Fruit fly (Drosophila melanogaster): ENCODE measurements around the gene CG1785.

The CG1785 gene

DNA sequence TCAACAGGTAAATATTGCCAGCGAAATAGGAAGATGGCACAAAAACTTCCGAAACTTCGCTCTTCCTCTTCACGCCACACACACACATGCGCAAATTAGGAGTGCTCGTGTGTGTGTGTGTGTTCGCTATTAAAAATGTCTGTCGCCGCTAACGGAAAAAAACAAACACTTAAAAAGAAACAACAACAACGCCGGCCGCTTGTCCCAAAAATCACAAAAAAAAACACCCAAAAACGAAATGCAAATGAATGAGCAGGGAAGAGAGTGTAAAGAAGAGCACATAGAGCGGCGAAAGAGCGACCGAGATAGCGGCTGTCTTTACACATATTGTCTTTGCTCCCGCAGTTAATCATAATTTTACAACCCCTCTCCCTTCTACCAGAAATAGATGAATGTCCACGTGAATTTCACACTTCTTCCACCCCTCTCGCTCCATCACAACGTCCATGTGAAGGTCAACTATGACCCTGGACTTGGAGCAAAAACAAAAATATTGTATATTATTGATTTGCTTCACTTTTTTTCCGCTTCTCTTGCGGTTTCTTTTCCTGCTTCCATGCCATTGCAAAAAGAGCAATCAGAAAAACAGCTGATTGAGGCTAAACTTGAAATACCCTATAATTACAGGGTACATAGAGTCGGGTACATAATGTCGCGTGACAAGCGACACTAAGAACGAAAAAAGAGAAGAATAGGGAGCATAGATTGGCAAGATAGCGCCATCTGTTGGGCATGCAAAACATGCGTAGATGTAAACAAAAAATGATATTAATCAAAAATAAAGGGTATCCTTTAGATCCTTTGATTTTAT, 32.7 kb upstream of the CG1785 start:
- TF ChIP-seq dl (GFP tag; optimal IDR thresholded peaks at IDR 0.05; ENCODE audit: insufficient read depth in 1 of 2, partially characterized antibody in 2 of 2) (peak in 1 of 2 experiments; percentile 34), dsf (GFP tag; optimal IDR thresholded peaks at IDR 0.05; ENCODE audit: borderline replicate concordance) (no peak), Jra (GFP tag; optimal IDR thresholded peaks at IDR 0.05) (no peak), brk (GFP tag; optimal IDR thresholded peaks at IDR 0.05) (no peak), Dif (GFP tag; optimal IDR thresholded peaks at IDR 0.05; ENCODE audit: partially characterized antibody) (no peak), OdsH (GFP tag; optimal IDR thresholded peaks at IDR 0.05) (no peak), N (GFP tag; optimal IDR thresholded peaks at IDR 0.05) (no peak), tai (GFP tag; optimal IDR thresholded peaks at IDR 0.05) (no peak), sage (GFP tag; optimal IDR thresholded peaks at IDR 0.05) (no peak), Dfd (GFP tag; optimal IDR thresholded peaks at IDR 0.05) (no peak), Hr83 (GFP tag; optimal IDR thresholded peaks at IDR 0.05; ENCODE audit: poor library complexity, severe bottlenecking) (no peak), h (GFP tag; optimal IDR thresholded peaks at IDR 0.05) (no peak), Mio (GFP tag; optimal IDR thresholded peaks at IDR 0.05) (no peak), pan (optimal IDR thresholded peaks at IDR 0.05) (no peak), Abd-B (GFP tag; optimal IDR thresholded peaks at IDR 0.05) (no peak), Vsx2 (GFP tag; optimal IDR thresholded peaks at IDR 0.05; ENCODE audit: partially characterized antibody) (no peak), lola (GFP tag; optimal IDR thresholded peaks at IDR 0.05) (no peak), jim (GFP tag; optimal IDR thresholded peaks at IDR 0.05) (peak; percentile 38), Sp1 (GFP tag; optimal IDR thresholded peaks at IDR 0.05) (peak; percentile 9), CrebA (GFP tag; optimal IDR thresholded peaks at IDR 0.05; ENCODE audit: borderline replicate concordance) (no peak)

DNA sequence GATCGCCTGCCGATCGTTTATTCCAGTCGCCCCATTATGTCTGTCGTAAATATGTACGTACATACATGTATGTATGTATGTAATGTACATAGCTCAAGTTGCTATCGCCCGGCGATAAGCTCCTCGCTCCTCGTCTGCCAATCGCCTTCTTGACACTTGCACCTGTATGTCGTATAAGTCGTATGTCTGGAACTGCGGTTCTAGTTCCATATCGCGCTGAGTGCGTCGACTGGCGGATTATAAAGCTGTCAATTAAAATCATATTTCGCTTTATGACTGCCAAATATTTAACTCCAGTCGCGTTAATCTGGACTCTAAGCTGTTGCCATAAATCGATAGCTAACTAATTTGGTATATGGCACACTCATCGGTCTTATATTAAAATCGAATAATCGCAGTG, 29.3 kb upstream of the CG1785 start:
- TF ChIP-seq Hr78 (GFP tag; optimal IDR thresholded peaks at IDR 0.05) (no peak), ey (GFP tag; optimal IDR thresholded peaks at IDR 0.05) (no peak), Hnf4 (GFP tag; optimal IDR thresholded peaks at IDR 0.05) (no peak), Rel (GFP tag; optimal IDR thresholded peaks at IDR 0.05) (no peak), Rel (tag; optimal IDR thresholded peaks at IDR 0.05) (no peak), h (GFP tag; optimal IDR thresholded peaks at IDR 0.05) (no peak), tai (GFP tag; optimal IDR thresholded peaks at IDR 0.05) (no peak), jim (GFP tag; optimal IDR thresholded peaks at IDR 0.05) (no peak), CG32264 (GFP tag; optimal IDR thresholded peaks at IDR 0.05) (no peak), HLH106 (tag; optimal IDR thresholded peaks at IDR 0.05) (no peak), Dif (GFP tag; optimal IDR thresholded peaks at IDR 0.05; ENCODE audit: partially characterized antibody) (no peak), pan (optimal IDR thresholded peaks at IDR 0.05) (no peak), N (GFP tag; optimal IDR thresholded peaks at IDR 0.05) (no peak), Myc (optimal IDR thresholded peaks at IDR 0.05) (no peak), Sp1 (GFP tag; optimal IDR thresholded peaks at IDR 0.05) (no peak), usp (GFP tag; optimal IDR thresholded peaks at IDR 0.05) (no peak), psq (GFP tag; optimal IDR thresholded peaks at IDR 0.05) (no peak), Abd-B (GFP tag; optimal IDR thresholded peaks at IDR 0.05) (no peak)

dm6 chrX:8690003-8690402, 24.7 kb upstream of the CG1785 start, which contains the start of the genes Ppt1 and Ogg1:
Gene Ppt1, minus strand, starts transcription at chrX:8690227.
Gene Ogg1, plus strand, starts transcription at chrX:8690327.
- TF ChIP-seq fru (GFP tag; optimal IDR thresholded peaks at IDR 0.05) (peak; percentile 53), jim (GFP tag; optimal IDR thresholded peaks at IDR 0.05) (no peak), GATAd (GFP tag; optimal IDR thresholded peaks at IDR 0.05) (peak; percentile 19), foxo (GFP tag; optimal IDR thresholded peaks at IDR 0.05) (peak in 1 of 2 experiments; percentile 80), sage (GFP tag; optimal IDR thresholded peaks at IDR 0.05) (peak; percentile 36), dl (GFP tag; optimal IDR thresholded peaks at IDR 0.05; ENCODE audit: insufficient read depth in 1 of 2, partially characterized antibody in 2 of 2) (no peak), N (GFP tag; optimal IDR thresholded peaks at IDR 0.05) (no peak), rgr (GFP tag; optimal IDR thresholded peaks at IDR 0.05) (peak; percentile 75), Dfd (GFP tag; optimal IDR thresholded peaks at IDR 0.05) (no peak), HLH106 (tag; optimal IDR thresholded peaks at IDR 0.05) (peak; percentile 63), pan (optimal IDR thresholded peaks at IDR 0.05) (no peak), Hr83 (GFP tag; optimal IDR thresholded peaks at IDR 0.05; ENCODE audit: poor library complexity, severe bottlenecking) (peak; percentile 82), CG32264 (GFP tag; optimal IDR thresholded peaks at IDR 0.05) (no peak), Hnf4 (GFP tag; optimal IDR thresholded peaks at IDR 0.05) (peak; percentile 84), Myc (optimal IDR thresholded peaks at IDR 0.05) (peak; percentile 66), Dif (GFP tag; optimal IDR thresholded peaks at IDR 0.05; ENCODE audit: partially characterized antibody) (no peak), Sp1 (GFP tag; optimal IDR thresholded peaks at IDR 0.05) (peak; percentile 59), psq (GFP tag; optimal IDR thresholded peaks at IDR 0.05) (peak; percentile 50), brk (GFP tag; optimal IDR thresholded peaks at IDR 0.05) (peak; percentile 29), CG9705 (GFP tag; optimal IDR thresholded peaks at IDR 0.05) (peak; percentile 41), usp (GFP tag; optimal IDR thresholded peaks at IDR 0.05) (no peak), CrebA (GFP tag; optimal IDR thresholded peaks at IDR 0.05; ENCODE audit: borderline replicate concordance) (no peak), woc (GFP tag; optimal IDR thresholded peaks at IDR 0.05) (peak; percentile 86), dsf (GFP tag; optimal IDR thresholded peaks at IDR 0.05; ENCODE audit: borderline replicate concordance) (peak; percentile 28), Mio (GFP tag; optimal IDR thresholded peaks at IDR 0.05) (no peak), h (GFP tag; optimal IDR thresholded peaks at IDR 0.05) (peak; percentile 76), sv (GFP tag; optimal IDR thresholded peaks at IDR 0.05) (peak; percentile 58), Vsx2 (GFP tag; optimal IDR thresholded peaks at IDR 0.05; ENCODE audit: partially characterized antibody) (no peak), Hr78 (GFP tag; optimal IDR thresholded peaks at IDR 0.05) (no peak), Abd-B (GFP tag; optimal IDR thresholded peaks at IDR 0.05) (no peak), Rel (GFP tag; optimal IDR thresholded peaks at IDR 0.05) (no peak), Rel (tag; optimal IDR thresholded peaks at IDR 0.05) (peak; percentile 98), dmrt93B (GFP tag; optimal IDR thresholded peaks at IDR 0.05) (no peak), Jra (GFP tag; optimal IDR thresholded peaks at IDR 0.05) (peak; percentile 77), br (GFP tag; optimal IDR thresholded peaks at IDR 0.05) (peak; percentile 63), ey (GFP tag; optimal IDR thresholded peaks at IDR 0.05) (peak; percentile 70), lola (GFP tag; optimal IDR thresholded peaks at IDR 0.05) (no peak), tai (GFP tag; optimal IDR thresholded peaks at IDR 0.05) (peak; percentile 86), OdsH (GFP tag; optimal IDR thresholded peaks at IDR 0.05) (peak; percentile 41)

Measured in whole organism, wandering third instar larva.